Fruit fly (Drosophila melanogaster) whole organism, prepupa: ENCODE measurements around the gene CG17707.

ENCODE experiments used
- CG10669 ChIP-seq: fragments of 200-800 bp; sonication (Bioruptor generic); optimal IDR thresholded peaks from 3 replicates; lab custom pipeline; 2018; ENCODE audit warnings: missing biosample characterization, mild to moderate bottlenecking, missing genetic modification characterization, moderate library complexity
- CG16779 ChIP-seq: fragments of 200-800 bp; sonication (Bioruptor generic); optimal IDR thresholded peaks from 3 replicates; lab custom pipeline; 2017; ENCODE audit warnings: missing biosample characterization, mild to moderate bottlenecking, missing genetic modification characterization
- CG7368 ChIP-seq: fragments of 200-800 bp; sonication (Bioruptor generic); optimal IDR thresholded peaks from 3 replicates; lab custom pipeline; 2016; ENCODE audit warnings: missing biosample characterization, missing genetic modification characterization
- Eip93F ChIP-seq: fragments of 200-800 bp; sonication (Bioruptor generic); optimal IDR thresholded peaks from 2 replicates; lab custom pipeline; 2016; ENCODE audit warnings: missing biosample characterization, mild to moderate bottlenecking, missing genetic modification characterization
- Sox102F ChIP-seq: fragments of 200-800 bp; sonication (Bioruptor generic); optimal IDR thresholded peaks from 2 replicates; lab custom pipeline; 2016; ENCODE audit warnings: missing biosample characterization, mild to moderate bottlenecking, missing genetic modification characterization
- lz ChIP-seq: fragments of 200-800 bp; sonication (Bioruptor generic); optimal IDR thresholded peaks from 3 replicates; lab custom pipeline; 2016; ENCODE audit warnings: missing biosample characterization, missing genetic modification characterization
- pdm3 ChIP-seq: fragments of 200-800 bp; sonication (Bioruptor generic); optimal IDR thresholded peaks from 3 replicates; lab custom pipeline; 2016; ENCODE audit warnings: missing biosample characterization, missing genetic modification characterization

dm6 chrX:115006-115405 is 33.2 kb downstream of the CG17707 start:
- no peak for TF ChIP-seq Eip93F (GFP tag; lab: Kevin White, UChicago)
- TF ChIP-seq lz = no peak
- TF ChIP-seq CG7368 (GFP tag; lab: Kevin White, UChicago) = no peak
- no peak for TF ChIP-seq CG16779 (tag; lab: Kevin White, UChicago)
- TF ChIP-seq pdm3 (GFP tag; lab: Kevin White, UChicago) = no peak
- no peak for TF ChIP-seq Sox102F (GFP tag; lab: Kevin White, UChicago)
- no peak for TF ChIP-seq CG10669 (GFP tag; lab: Kevin White, UChicago)
